Worm (Caenorhabditis elegans) whole organism, L4 larva: ENCODE measurements around the gene sru-36.

Source experiments
- R02D3.7 ChIP-seq: fragments of 150-350 bp; sonication (generic microtip); optimal IDR thresholded peaks from 3 replicates; lab custom pipeline; 2014; ENCODE audit warnings: missing biosample characterization, missing genetic modification characterization
- T20F7.1 ChIP-seq: fragments of 200-800 bp; sonication (Bioruptor generic); optimal IDR thresholded peaks from 2 replicates; lab custom pipeline; 2018; ENCODE audit warnings: mild to moderate bottlenecking, missing genetic modification characterization, missing compliant biosample characterization
- T26A8.4 ChIP-seq: fragments of 200-800 bp; sonication (Bioruptor generic); IDR thresholded peaks from 2 replicates; pipeline ENCODE4 v1.3.6; 2022; ENCODE audit warnings: missing genetic modification characterization, missing compliant biosample characterization
- Y75B8A.6 ChIP-seq: fragments of 200-800 bp; sonication (Bioruptor generic); IDR thresholded peaks from 2 replicates; pipeline ENCODE4 v1.3.6; 2022; ENCODE audit warnings: missing genetic modification reagents, missing genetic modification characterization, missing compliant biosample characterization
- ZK546.5 ChIP-seq, 2 experiments: sonication (generic microtip); optimal IDR thresholded peaks; 2 replicates each; lab custom pipeline; 2017; ENCODE audit warnings: missing biosample characterization in 2 of 2, missing genetic modification characterization in 2 of 2
- aha-1 ChIP-seq: fragments of 150-350 bp; peaks from one replicate; lab custom pipeline; 2014; ENCODE audit warnings: missing biosample characterization, missing genetic modification characterization
- aly-2 ChIP-seq: sonication (generic microtip); optimal IDR thresholded peaks from 2 replicates; lab custom pipeline; 2018; ENCODE audit warnings: missing biosample characterization, missing genetic modification characterization
- ama-1 ChIP-seq: fragments of 150-350 bp; optimal IDR thresholded peaks from 2 replicates; lab custom pipeline; 2014; ENCODE audit warnings: inconsistent platforms, mixed read lengths
- arid-1 ChIP-seq: fragments of 200-800 bp; sonication (Bioruptor generic); conservative IDR thresholded peaks from 2 replicates; pipeline ENCODE4 v1.3.6; 2022; ENCODE audit warnings: missing genetic modification reagents, missing genetic modification characterization, missing compliant biosample characterization
- attf-4 ChIP-seq: sonication (generic microtip); optimal IDR thresholded peaks from 3 replicates; lab custom pipeline; 2017; ENCODE audit warnings: missing biosample characterization, missing genetic modification characterization
- ceh-44 ChIP-seq: fragments of 200-800 bp; sonication (Bioruptor generic); IDR thresholded peaks from 2 replicates; pipeline ENCODE4 v1.3.6; 2022; ENCODE audit warnings: missing genetic modification reagents, missing genetic modification characterization, missing compliant biosample characterization
- ceh-82 ChIP-seq: sonication (generic microtip); optimal IDR thresholded peaks from 2 replicates; lab custom pipeline; 2017; ENCODE audit warnings: missing biosample characterization, missing genetic modification characterization
- cey-2 ChIP-seq: sonication (generic microtip); optimal IDR thresholded peaks from 3 replicates; lab custom pipeline; 2017; ENCODE audit warnings: missing genetic modification characterization, mild to moderate bottlenecking, missing compliant biosample characterization, antibody characterized with exemption, borderline replicate concordance; ENCODE audit not compliant: insufficient read depth
- daf-8 ChIP-seq: fragments of 200-800 bp; sonication (Bioruptor generic); IDR thresholded peaks from 2 replicates; pipeline ENCODE4 v1.3.6; 2022; ENCODE audit warnings: missing genetic modification characterization, missing compliant biosample characterization
- dpl-1 ChIP-seq: fragments of 150-350 bp; optimal IDR thresholded peaks from 2 replicates; lab custom pipeline; 2014; ENCODE audit warnings: missing biosample characterization, missing genetic modification reagents, missing genetic modification characterization
- egl-43 ChIP-seq: fragments of 200-800 bp; sonication (Bioruptor generic); IDR thresholded peaks from 2 replicates; pipeline ENCODE4 v1.3.6; 2022; ENCODE audit warnings: missing genetic modification reagents, missing genetic modification characterization, missing compliant biosample characterization
- gei-8 ChIP-seq: fragments of 200-800 bp; sonication (Bioruptor generic); optimal IDR thresholded peaks from 2 replicates; lab custom pipeline; 2018; ENCODE audit warnings: mild to moderate bottlenecking, missing genetic modification characterization, missing compliant biosample characterization
- hif-1 ChIP-seq, 2 experiments: sonication (generic microtip); optimal IDR thresholded peaks; 2 replicates each; lab custom pipeline; 2016 to 2017; ENCODE audit warnings: missing compliant biosample characterization in 2 of 2, missing genetic modification characterization in 2 of 2, missing genetic modification reagents in 2 of 2, missing genotype in 2 of 2, mild to moderate bottlenecking in 1 of 2
- hlh-11 ChIP-seq: fragments of 200-800 bp; sonication (Bioruptor generic); optimal IDR thresholded peaks from 2 replicates; lab custom pipeline; 2018; ENCODE audit warnings: mild to moderate bottlenecking, missing genetic modification characterization, missing compliant biosample characterization
- jun-1 ChIP-seq: fragments of 150-350 bp; optimal IDR thresholded peaks from 2 replicates; lab custom pipeline; 2014; ENCODE audit warnings: missing biosample characterization, missing genetic modification reagents, missing genetic modification characterization
- lim-7 ChIP-seq: fragments of 200-800 bp; sonication (Bioruptor generic); IDR thresholded peaks from 2 replicates; pipeline ENCODE4 v1.3.6; 2022; ENCODE audit warnings: missing genetic modification characterization, missing compliant biosample characterization
- lin-13 ChIP-seq: fragments of 150-350 bp; optimal IDR thresholded peaks from 2 replicates; lab custom pipeline; 2014; ENCODE audit warnings: missing biosample characterization, missing genetic modification reagents, missing genetic modification characterization
- lin-29 ChIP-seq: fragments of 200-800 bp; sonication (Bioruptor generic); IDR thresholded peaks from 2 replicates; pipeline ENCODE4 v1.3.6; 2022; ENCODE audit warnings: missing genetic modification reagents, missing genetic modification characterization, missing compliant biosample characterization
- lin-39 ChIP-seq: fragments of 150-350 bp; optimal IDR thresholded peaks from 2 replicates; lab custom pipeline; 2014; ENCODE audit warnings: missing biosample characterization, missing genetic modification reagents, missing genetic modification characterization
- lir-3 ChIP-seq: sonication (generic microtip); optimal IDR thresholded peaks from 2 replicates; lab custom pipeline; 2016; ENCODE audit warnings: mild to moderate bottlenecking, missing genetic modification characterization, missing compliant biosample characterization
- madf-5 ChIP-seq, 2 experiments: fragments of 200-800 bp; sonication (Bioruptor generic); IDR thresholded peaks; 2 replicates each; pipeline ENCODE4 v1.3.6; 2022; ENCODE audit warnings: missing compliant biosample characterization in 2 of 2, missing genetic modification characterization in 2 of 2
- madf-9 ChIP-seq: fragments of 200-800 bp; sonication (Bioruptor generic); conservative IDR thresholded peaks from 2 replicates; pipeline ENCODE4 v1.3.6; 2022; ENCODE audit warnings: missing genetic modification reagents, missing genetic modification characterization, missing compliant biosample characterization
- mep-1 ChIP-seq: fragments of 150-350 bp; sonication (generic microtip); optimal IDR thresholded peaks from 3 replicates; lab custom pipeline; 2014; ENCODE audit warnings: missing biosample characterization, missing genetic modification characterization
- mxl-3 ChIP-seq: fragments of 200-800 bp; sonication (Bioruptor generic); optimal IDR thresholded peaks from 2 replicates; lab custom pipeline; 2018; ENCODE audit warnings: mild to moderate bottlenecking, missing genetic modification characterization, missing compliant biosample characterization
- nhr-11 ChIP-seq: fragments of 150-350 bp; optimal IDR thresholded peaks from 2 replicates; lab custom pipeline; 2014; ENCODE audit warnings: missing biosample characterization, missing genetic modification characterization
- nhr-237 ChIP-seq: sonication (generic microtip); optimal IDR thresholded peaks from 2 replicates; lab custom pipeline; 2017; ENCODE audit warnings: missing biosample characterization, missing genetic modification characterization
- nhr-25 ChIP-seq: sonication (generic microtip); optimal IDR thresholded peaks from 2 replicates; lab custom pipeline; 2017; ENCODE audit warnings: missing genetic modification characterization, mild to moderate bottlenecking, missing compliant biosample characterization, antibody characterized with exemption, moderate library complexity, borderline replicate concordance; ENCODE audit not compliant: insufficient read depth
- nhr-28 ChIP-seq: fragments of 150-350 bp; optimal IDR thresholded peaks from 2 replicates; lab custom pipeline; 2014; ENCODE audit warnings: missing biosample characterization, missing genetic modification characterization
- nhr-41 ChIP-seq: fragments of 200-800 bp; sonication (Bioruptor generic); IDR thresholded peaks from 2 replicates; pipeline ENCODE4 v1.3.6; 2022; ENCODE audit warnings: missing genetic modification reagents, missing genetic modification characterization, missing compliant biosample characterization
- nhr-76 ChIP-seq: fragments of 150-350 bp; optimal IDR thresholded peaks from 2 replicates; lab custom pipeline; 2014; ENCODE audit warnings: missing biosample characterization, missing genetic modification characterization
- nhr-77 ChIP-seq: fragments of 150-350 bp; optimal IDR thresholded peaks from 2 replicates; lab custom pipeline; 2014; ENCODE audit warnings: missing biosample characterization, missing genetic modification characterization
- pha-4 ChIP-seq, 2 experiments: fragments of 150-350 bp in 1 of 2; fragments of 200-800 bp in 1 of 2; sonication (Bioruptor generic) in 1 of 2; IDR thresholded peaks in 1 of 2; optimal IDR thresholded peaks in 1 of 2; 2 replicates each; pipeline versions ENCODE4 v1.3.6 to Lab custom; 2014 to 2022; ENCODE audit warnings: missing genetic modification characterization in 2 of 2, missing genetic modification reagents in 2 of 2, missing biosample characterization in 1 of 2, missing compliant biosample characterization in 1 of 2
- pqm-1 ChIP-seq: sonication (generic microtip); optimal IDR thresholded peaks from 2 replicates; lab custom pipeline; 2017; ENCODE audit warnings: missing biosample characterization, missing genetic modification characterization
- rbr-2 ChIP-seq: sonication (generic microtip); optimal IDR thresholded peaks from 2 replicates; lab custom pipeline; 2016; ENCODE audit warnings: missing genotype, missing genetic modification characterization, missing compliant biosample characterization
- saeg-2 ChIP-seq: fragments of 200-800 bp; sonication (Bioruptor generic); IDR thresholded peaks from 2 replicates; pipeline ENCODE4 v1.3.6; 2022; ENCODE audit warnings: missing genetic modification reagents, missing genetic modification characterization, missing compliant biosample characterization
- sdz-12 ChIP-seq: fragments of 200-800 bp; sonication (Bioruptor generic); optimal IDR thresholded peaks from 2 replicates; lab custom pipeline; 2018; ENCODE audit warnings: mild to moderate bottlenecking, missing genetic modification characterization, missing compliant biosample characterization
- tra-1 ChIP-seq: fragments of 200-800 bp; sonication (Bioruptor generic); IDR thresholded peaks from 2 replicates; pipeline ENCODE4 v1.3.6; 2022; ENCODE audit warnings: missing genetic modification reagents, missing genetic modification characterization, missing compliant biosample characterization
- unc-39 ChIP-seq: sonication (generic microtip); optimal IDR thresholded peaks from 2 replicates; lab custom pipeline; 2017; ENCODE audit warnings: missing biosample characterization, missing genetic modification characterization
- unc-62 ChIP-seq, 3 experiments: fragments of 150-350 bp in 1 of 3; sonication (generic microtip); optimal IDR thresholded peaks in 2 of 3; peaks in 1 of 3; 1 replicate in 1 of 3; 2 replicates in 2 of 3; lab custom pipeline; 2014 to 2017; ENCODE audit warnings: missing biosample characterization in 3 of 3, missing genetic modification characterization in 3 of 3, missing genetic modification reagents in 3 of 3, missing genotype in 1 of 3
- zfp-2 ChIP-seq: sonication (generic microtip); optimal IDR thresholded peaks from 2 replicates; lab custom pipeline; 2016; ENCODE audit warnings: mild to moderate bottlenecking, missing genetic modification characterization, missing compliant biosample characterization
- zip-11 ChIP-seq: fragments of 200-800 bp; sonication (Bioruptor generic); IDR thresholded peaks from 2 replicates; pipeline ENCODE4 v1.3.6; 2022; ENCODE audit warnings: missing genetic modification characterization, missing compliant biosample characterization
- zip-2 ChIP-seq: fragments of 150-350 bp; optimal IDR thresholded peaks from 2 replicates; lab custom pipeline; 2014; ENCODE audit warnings: missing biosample characterization, missing genetic modification characterization
- ztf-11 ChIP-seq: fragments of 150-350 bp; optimal IDR thresholded peaks from 2 replicates; lab custom pipeline; 2014; ENCODE audit warnings: missing biosample characterization, missing genetic modification characterization
- ztf-7 ChIP-seq: fragments of 150-350 bp; optimal IDR thresholded peaks from 2 replicates; lab custom pipeline; 2014; ENCODE audit warnings: missing biosample characterization, missing genetic modification characterization

The sru-36 gene

DNA sequence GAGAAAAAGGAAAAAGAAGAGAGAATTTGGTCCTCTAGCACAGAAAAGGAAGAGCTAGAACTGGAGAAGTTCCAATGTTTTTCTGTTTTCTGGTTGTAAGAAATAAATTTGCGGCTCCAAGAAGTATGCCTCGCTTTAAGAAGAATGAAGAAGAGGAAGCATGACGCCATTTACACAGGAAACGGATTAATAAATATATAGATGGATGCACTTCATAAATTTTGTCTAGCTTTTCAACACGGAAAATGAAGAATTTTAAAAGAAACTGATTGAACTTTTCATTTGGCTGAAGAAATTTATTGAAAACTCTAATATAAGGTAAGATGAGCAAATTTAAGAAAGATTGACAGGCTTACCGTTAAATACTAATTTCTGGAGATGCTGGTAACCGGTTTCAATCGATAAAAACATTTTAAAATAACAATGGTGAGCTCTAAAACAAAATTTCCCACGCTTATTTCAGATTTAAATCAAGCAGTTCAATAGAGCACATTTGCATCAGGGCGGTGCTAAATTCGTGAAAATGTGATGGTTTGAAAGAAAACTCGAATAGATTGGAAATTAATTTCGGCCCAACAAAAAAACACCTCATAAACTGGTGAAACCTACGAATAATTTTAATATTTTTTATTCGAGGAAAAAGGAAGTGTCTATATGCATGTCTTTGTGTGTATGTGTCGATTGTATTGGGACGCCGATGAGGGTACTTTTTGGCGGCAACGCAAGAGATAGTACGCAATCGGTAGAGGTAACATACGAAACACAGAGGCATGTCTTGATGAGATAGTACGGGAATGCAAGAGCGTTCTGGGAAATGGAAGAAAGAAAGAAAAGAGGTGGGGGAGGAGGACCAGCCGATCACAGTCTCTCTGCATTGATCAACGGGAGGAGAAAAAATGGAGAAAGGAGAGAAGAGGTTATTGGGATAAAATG lies 14.7 kb downstream of the sru-36 start (continued):
- TF ChIP-seq cey-2 (tag; lab: Kevin White, UChicago) (no peak), nhr-76 (tag; lab: Kevin White, UChicago) (no peak), gei-8 (GFP tag; lab: Kevin White, UChicago) (no peak), sdz-12 (GFP tag; lab: Kevin White, UChicago) (no peak), hlh-11 (tag; lab: Kevin White, UChicago) (peak; percentile 48), nhr-41 (GFP tag; lab: Robert Waterston, UW) (no peak), daf-8 (no peak), ceh-44 (peak; percentile 41; the same call in 1 of the 2 replicates), nhr-237 (tag; lab: Kevin White, UChicago) (no peak), pqm-1 (tag; lab: Kevin White, UChicago) (no peak), hif-1 (tag; optimal IDR thresholded peaks at IDR 0.05; lab: Kevin White, UChicago) (no peak), attf-4 (tag; lab: Kevin White, UChicago) (no peak), zip-2 (no peak), Y75B8A.6 (GFP tag; lab: Robert Waterston, UW) (no peak), dpl-1 (GFP tag; lab: Kevin White, UChicago) (peak; percentile 46), nhr-11 (tag; lab: Kevin White, UChicago) (no peak), pha-4 (GFP tag; IDR thresholded peaks at IDR 0.05; lab: Robert Waterston, UW) (no peak), pha-4 (tag; optimal IDR thresholded peaks at IDR 0.05; lab: Kevin White, UChicago) (no peak), ztf-7 (no peak), lin-39 (tag; lab: Kevin White, UChicago) (no peak), tra-1 (GFP tag; lab: Robert Waterston, UW) (no peak), madf-9 (GFP tag; lab: Robert Waterston, UW) (no peak), jun-1 (tag; lab: Kevin White, UChicago) (no peak), unc-39 (tag; lab: Kevin White, UChicago) (no peak), saeg-2 (GFP tag; lab: Robert Waterston, UW) (no peak), egl-43 (no peak), unc-62 (GFP tag; optimal IDR thresholded peaks at IDR 0.05 in 1 of 2; lab: Kevin White, UChicago) (peak in 1 of 2 experiments; percentile 87), unc-62 (tag; optimal IDR thresholded peaks at IDR 0.05; lab: Kevin White, UChicago) (no peak), lin-13 (GFP tag; lab: Kevin White, UChicago) (no peak), T20F7.1 (GFP tag; lab: Kevin White, UChicago) (no peak), mxl-3 (peak; percentile 18), T26A8.4 (GFP tag; lab: Robert Waterston, UW) (no peak), zfp-2 (tag; lab: Kevin White, UChicago) (no peak), lim-7 (no peak), lin-29 (no peak), R02D3.7 (no peak), ztf-11 (tag; lab: Kevin White, UChicago) (no peak), ZK546.5 (tag; optimal IDR thresholded peaks at IDR 0.05; lab: Kevin White, UChicago) (no peak), nhr-28 (tag; lab: Kevin White, UChicago) (peak; percentile 45), nhr-25 (no peak), lir-3 (no peak), mep-1 (tag; lab: Kevin White, UChicago) (no peak), ceh-82 (tag; lab: Kevin White, UChicago) (no peak), madf-5 (GFP tag; IDR thresholded peaks at IDR 0.05; lab: Robert Waterston, UW) (no peak), nhr-77 (tag; lab: Kevin White, UChicago) (no peak), aly-2 (tag; lab: Kevin White, UChicago) (no peak), zip-11 (GFP tag; lab: Robert Waterston, UW) (no peak), rbr-2 (tag; lab: Kevin White, UChicago) (no peak), ama-1 (no peak), aha-1 (peak; percentile 97), arid-1 (GFP tag; lab: Robert Waterston, UW) (0 out of 2 replicates have a peak, but pooled peaks have one; percentile 34)
